Worm (Caenorhabditis elegans) whole organism, young adult: ENCODE results near the gene chil-14.

ENCODE experiments used
- B0019.2 ChIP-seq: fragments of 200-800 bp; sonication (Bioruptor generic); conservative IDR thresholded peaks from 2 replicates; pipeline ENCODE4 v1.3.6; 2022; ENCODE audit warnings: missing genetic modification reagents, missing genetic modification characterization, missing compliant biosample characterization
- C17E4.6 ChIP-seq: fragments of 200-800 bp; sonication (Bioruptor generic); IDR thresholded peaks from 2 replicates; pipeline ENCODE4 v1.3.6; 2022; ENCODE audit warnings: missing genetic modification reagents, missing genetic modification characterization, missing compliant biosample characterization
- F33H1.4 ChIP-seq: fragments of 200-800 bp; sonication (Bioruptor generic); IDR thresholded peaks from 2 replicates; pipeline ENCODE4 v1.3.6; 2022; ENCODE audit warnings: missing genetic modification reagents, missing genetic modification characterization, missing compliant biosample characterization
- F39B2.1 ChIP-seq: fragments of 200-800 bp; sonication (Bioruptor generic); IDR thresholded peaks from 2 replicates; pipeline ENCODE4 v1.3.6; 2022; ENCODE audit warnings: missing genetic modification reagents, missing genetic modification characterization, missing compliant biosample characterization
- F52B5.7 ChIP-seq: sonication (generic microtip); optimal IDR thresholded peaks from 2 replicates; lab custom pipeline; 2016; ENCODE audit warnings: mild to moderate bottlenecking, missing genetic modification characterization, missing compliant biosample characterization
- F57A8.1 ChIP-seq: fragments of 200-800 bp; sonication (Bioruptor generic); optimal IDR thresholded peaks from 2 replicates; lab custom pipeline; 2018; ENCODE audit warnings: mild to moderate bottlenecking, missing genetic modification characterization, moderate library complexity, missing compliant biosample characterization
- F57C9.4 ChIP-seq: sonication (generic microtip); optimal IDR thresholded peaks from 2 replicates; lab custom pipeline; 2017; ENCODE audit warnings: mild to moderate bottlenecking, missing genetic modification characterization, missing compliant biosample characterization
- K11D2.4 ChIP-seq: fragments of 200-800 bp; sonication (Bioruptor generic); IDR thresholded peaks from 2 replicates; pipeline ENCODE4 v1.3.6; 2022; ENCODE audit warnings: missing genetic modification reagents, missing genetic modification characterization, missing compliant biosample characterization
- Y53G8AR.9 ChIP-seq: fragments of 200-800 bp; sonication (Bioruptor generic); conservative IDR thresholded peaks from 2 replicates; pipeline ENCODE4 v1.3.6; 2022; ENCODE audit warnings: missing genetic modification reagents, missing genetic modification characterization, missing compliant biosample characterization
- Y56A3A.18 ChIP-seq: fragments of 200-800 bp; sonication (Bioruptor generic); IDR thresholded peaks from 2 replicates; pipeline ENCODE4 v1.3.6; 2022; ENCODE audit warnings: missing genetic modification reagents, missing genetic modification characterization, missing compliant biosample characterization
- ZK185.1 ChIP-seq: sonication (generic microtip); optimal IDR thresholded peaks from 2 replicates; lab custom pipeline; 2016; ENCODE audit warnings: mild to moderate bottlenecking, missing genetic modification characterization, missing compliant biosample characterization; ENCODE audit not compliant: poor library complexity, severe bottlenecking
- akir-1 ChIP-seq: fragments of 200-800 bp; sonication (Bioruptor generic); optimal IDR thresholded peaks from 2 replicates; lab custom pipeline; 2018; ENCODE audit warnings: mild to moderate bottlenecking, missing genetic modification characterization, moderate library complexity, missing compliant biosample characterization
- aptf-2 ChIP-seq: fragments of 200-800 bp; sonication (Bioruptor generic); conservative IDR thresholded peaks from 2 replicates; pipeline ENCODE4 v1.3.6; 2022; ENCODE audit warnings: missing genetic modification reagents, missing genetic modification characterization, missing compliant biosample characterization
- atf-7 ChIP-seq: sonication (generic microtip); optimal IDR thresholded peaks from 2 replicates; lab custom pipeline; 2017; ENCODE audit warnings: mild to moderate bottlenecking, missing genetic modification characterization, missing compliant biosample characterization
- ceh-100 ChIP-seq: fragments of 200-800 bp; sonication (Bioruptor generic); IDR thresholded peaks from 2 replicates; pipeline ENCODE4 v1.3.6; 2022; ENCODE audit warnings: missing genetic modification reagents, missing genetic modification characterization, missing compliant biosample characterization
- ceh-27 ChIP-seq: fragments of 200-800 bp; sonication (Bioruptor generic); optimal IDR thresholded peaks from 2 replicates; lab custom pipeline; 2018; ENCODE audit warnings: mild to moderate bottlenecking, missing genetic modification characterization, moderate library complexity, missing compliant biosample characterization
- ceh-40 ChIP-seq: fragments of 200-800 bp; sonication (Bioruptor generic); IDR thresholded peaks from 2 replicates; pipeline ENCODE4 v1.3.6; 2022; ENCODE audit warnings: missing genetic modification characterization, missing compliant biosample characterization
- ceh-79 ChIP-seq: sonication (generic microtip); optimal IDR thresholded peaks from 2 replicates; lab custom pipeline; 2017; ENCODE audit warnings: mild to moderate bottlenecking, missing genetic modification characterization, missing compliant biosample characterization
- ceh-91 ChIP-seq: fragments of 200-800 bp; sonication (Bioruptor generic); IDR thresholded peaks from 2 replicates; pipeline ENCODE4 v1.3.6; 2022; ENCODE audit warnings: missing genetic modification reagents, missing genetic modification characterization, missing compliant biosample characterization
- chd-7 ChIP-seq: sonication (generic microtip); optimal IDR thresholded peaks from 2 replicates; lab custom pipeline; 2016; ENCODE audit warnings: mild to moderate bottlenecking, missing genetic modification characterization, moderate library complexity, missing compliant biosample characterization
- die-1 ChIP-seq: sonication (generic microtip); optimal IDR thresholded peaks from 2 replicates; lab custom pipeline; 2016; ENCODE audit warnings: missing genotype, mild to moderate bottlenecking, missing genetic modification characterization, missing compliant biosample characterization
- dox-1 ChIP-seq: fragments of 200-800 bp; sonication (Bioruptor generic); IDR thresholded peaks from 2 replicates; pipeline ENCODE4 v1.3.6; 2022; ENCODE audit warnings: missing genetic modification reagents, missing genetic modification characterization, missing compliant biosample characterization
- him-1 ChIP-seq: sonication (generic microtip); optimal IDR thresholded peaks from 2 replicates; lab custom pipeline; 2016; ENCODE audit warnings: missing genotype, missing genetic modification reagents, missing genetic modification characterization, missing compliant biosample characterization
- let-607 ChIP-seq, 2 experiments: fragments of 200-800 bp in 1 of 2; sonication (Bioruptor generic) in 1 of 2; sonication (generic microtip) in 1 of 2; optimal IDR thresholded peaks; 2 replicates each; lab custom pipeline; 2016 to 2018; ENCODE audit warnings: mild to moderate bottlenecking in 2 of 2, missing compliant biosample characterization in 2 of 2, missing genetic modification characterization in 2 of 2, moderate library complexity in 2 of 2, missing genotype in 1 of 2
- lin-26 ChIP-seq: fragments of 200-800 bp; sonication (Bioruptor generic); IDR thresholded peaks from 2 replicates; pipeline ENCODE4 v1.3.6; 2022; ENCODE audit warnings: missing genetic modification reagents, missing genetic modification characterization, missing compliant biosample characterization
- lin-35 ChIP-seq, 3 experiments: fragments of 150-350 bp in 2 of 3; sonication (generic microtip) in 1 of 3; optimal IDR thresholded peaks; 2 replicates each; lab custom pipeline; 2014 to 2018; ENCODE audit warnings: missing biosample characterization in 3 of 3, missing genetic modification characterization in 3 of 3, missing genetic modification reagents in 3 of 3
- lir-1 ChIP-seq: fragments of 200-800 bp; sonication (Bioruptor generic); conservative IDR thresholded peaks from 2 replicates; pipeline ENCODE4 v1.3.6; 2022; ENCODE audit warnings: missing genetic modification reagents, missing genetic modification characterization, missing compliant biosample characterization
- lsl-1 ChIP-seq: fragments of 200-800 bp; sonication (Bioruptor generic); optimal IDR thresholded peaks from 2 replicates; lab custom pipeline; 2018; ENCODE audit warnings: mild to moderate bottlenecking, missing genetic modification characterization, moderate library complexity, missing compliant biosample characterization
- madf-6 ChIP-seq: fragments of 200-800 bp; sonication (Bioruptor generic); IDR thresholded peaks from 2 replicates; pipeline ENCODE4 v1.3.6; 2022; ENCODE audit warnings: missing genetic modification reagents, missing genetic modification characterization, missing compliant biosample characterization
- mcd-1 ChIP-seq: fragments of 200-800 bp; sonication (Bioruptor generic); IDR thresholded peaks from 2 replicates; pipeline ENCODE4 v1.3.6; 2022; ENCODE audit warnings: missing genetic modification reagents, missing genetic modification characterization, missing compliant biosample characterization
- mel-28 ChIP-seq: sonication (generic microtip); optimal IDR thresholded peaks from 2 replicates; lab custom pipeline; 2016; ENCODE audit warnings: borderline replicate concordance, mild to moderate bottlenecking, missing genetic modification characterization, missing compliant biosample characterization
- mes-4 ChIP-seq: sonication (generic microtip); optimal IDR thresholded peaks from 2 replicates; lab custom pipeline; 2016; ENCODE audit warnings: missing genotype, missing genetic modification characterization, missing compliant biosample characterization
- nfya-1 ChIP-seq: sonication (generic microtip); optimal IDR thresholded peaks from 2 replicates; lab custom pipeline; 2017; ENCODE audit warnings: antibody characterized with exemption, missing compliant biosample characterization, missing genetic modification characterization, borderline replicate concordance; ENCODE audit not compliant: insufficient read depth
- nfya-2 ChIP-seq: fragments of 200-800 bp; sonication (Bioruptor generic); IDR thresholded peaks from 2 replicates; pipeline ENCODE4 v1.3.6; 2022; ENCODE audit warnings: missing genetic modification reagents, missing genetic modification characterization, missing compliant biosample characterization
- nfyb-1 ChIP-seq: fragments of 200-800 bp; sonication (Bioruptor generic); IDR thresholded peaks from 2 replicates; pipeline ENCODE4 v1.3.6; 2022; ENCODE audit warnings: missing genetic modification reagents, missing genetic modification characterization, missing compliant biosample characterization
- nhr-179 ChIP-seq: sonication (generic microtip); optimal IDR thresholded peaks from 2 replicates; lab custom pipeline; 2016; ENCODE audit warnings: mild to moderate bottlenecking, missing genetic modification characterization, missing compliant biosample characterization
- nhr-27 ChIP-seq: fragments of 200-800 bp; sonication (Bioruptor generic); optimal IDR thresholded peaks from 2 replicates; lab custom pipeline; 2018; ENCODE audit warnings: mild to moderate bottlenecking, missing genetic modification characterization, moderate library complexity, missing compliant biosample characterization
- nhr-80 ChIP-seq: sonication (generic microtip); optimal IDR thresholded peaks from 2 replicates; lab custom pipeline; 2016; ENCODE audit warnings: missing genetic modification characterization, missing compliant biosample characterization
- snpc-3.4 ChIP-seq: sonication (generic microtip); optimal IDR thresholded peaks from 2 replicates; lab custom pipeline; 2017; ENCODE audit warnings: missing genetic modification characterization, mild to moderate bottlenecking, missing compliant biosample characterization, antibody characterized with exemption, moderate library complexity, missing genotype, missing genetic modification reagents
- snpc-4 ChIP-seq, 5 experiments: fragments of 150-350 bp in 1 of 5; sonication (generic microtip) in 4 of 5; optimal IDR thresholded peaks; 2 replicates each; lab custom pipeline; 2014 to 2018; ENCODE audit warnings: missing genetic modification characterization in 5 of 5, missing biosample characterization in 3 of 5, antibody characterized with exemption in 2 of 5, mild to moderate bottlenecking in 2 of 5, missing compliant biosample characterization in 2 of 5, missing genotype in 2 of 5, moderate library complexity in 2 of 5, missing genetic modification reagents in 1 of 5
- somi-1 ChIP-seq: fragments of 200-800 bp; sonication (Bioruptor generic); optimal IDR thresholded peaks from 2 replicates; lab custom pipeline; 2018; ENCODE audit warnings: mild to moderate bottlenecking, missing genetic modification characterization, missing compliant biosample characterization
- tbx-9 ChIP-seq: sonication (generic microtip); optimal IDR thresholded peaks from 2 replicates; lab custom pipeline; 2016; ENCODE audit warnings: borderline replicate concordance, missing genetic modification characterization, inconsistent platforms, missing compliant biosample characterization
- unc-62 ChIP-seq: fragments of 150-350 bp; optimal IDR thresholded peaks from 2 replicates; lab custom pipeline; 2014; ENCODE audit warnings: missing biosample characterization, missing genetic modification reagents, missing genetic modification characterization
- xnd-1 ChIP-seq: sonication (generic microtip); optimal IDR thresholded peaks from 2 replicates; lab custom pipeline; 2016; ENCODE audit warnings: missing genotype, missing genetic modification reagents, missing genetic modification characterization, missing compliant biosample characterization
- zfh-2 ChIP-seq: fragments of 200-800 bp; sonication (Bioruptor generic); conservative IDR thresholded peaks from 2 replicates; pipeline ENCODE4 v1.3.6; 2022; ENCODE audit warnings: missing genetic modification reagents, missing genetic modification characterization, missing compliant biosample characterization
- ztf-3 ChIP-seq: fragments of 200-800 bp; sonication (Bioruptor generic); optimal IDR thresholded peaks from 2 replicates; lab custom pipeline; 2018; ENCODE audit warnings: mild to moderate bottlenecking, missing genetic modification characterization, missing compliant biosample characterization

chil-14 gene

DNA sequence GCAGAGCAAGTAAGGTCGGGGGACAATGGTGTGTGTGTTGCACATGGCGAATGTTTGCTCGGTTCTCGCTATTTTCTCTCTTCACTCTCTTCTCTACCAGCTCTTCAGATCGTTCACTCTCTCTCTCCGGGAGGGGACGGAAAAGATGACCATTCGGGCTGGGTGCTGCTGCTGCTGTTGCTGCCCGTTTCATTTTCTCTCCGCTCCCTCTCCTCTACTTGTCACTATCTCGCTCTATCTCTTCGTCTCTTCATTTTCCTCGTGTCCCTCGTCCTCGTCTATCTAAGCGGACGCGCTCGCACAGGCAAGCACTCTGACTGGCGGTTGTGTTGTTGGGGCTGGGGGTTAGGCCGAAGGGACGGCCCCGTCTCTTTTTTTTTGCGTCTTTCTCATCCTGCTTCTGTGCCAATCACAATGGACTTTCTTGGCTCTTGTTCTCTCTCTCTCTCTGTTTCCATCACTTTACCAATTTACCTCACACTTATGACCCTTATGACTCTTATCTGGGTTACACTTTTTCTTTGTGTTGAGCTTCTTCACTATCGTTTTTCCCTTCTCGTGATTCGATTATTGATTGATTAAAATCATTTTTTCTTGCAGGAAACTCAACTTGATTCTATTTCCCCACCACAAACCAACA lies 19.7 kb downstream of the chil-14 start, which contains the start of the genes F53E2.2 and unc-60 (continued):
- TF ChIP-seq ztf-3 (GFP tag; lab: Kevin White, UChicago), result no peak
- no peak for TF ChIP-seq C17E4.6 (GFP tag; lab: Robert Waterston, UW)
- TF ChIP-seq F57C9.4, result no peak
- TF ChIP-seq nhr-80 (tag; lab: Kevin White, UChicago), result peak; percentile 86
- TF ChIP-seq B0019.2 (GFP tag; lab: Robert Waterston, UW), result no peak
- peak; percentile 67 for TF ChIP-seq ZK185.1 (tag; lab: Kevin White, UChicago)
- TF ChIP-seq nfya-1 (tag; lab: Kevin White, UChicago), result no peak
- TF ChIP-seq ceh-40 (GFP tag; lab: Robert Waterston, UW), result 0 out of 2 replicates have a peak, but pooled peaks have one; percentile 36
- TF ChIP-seq ceh-91 (GFP tag; lab: Robert Waterston, UW), result no peak
- TF ChIP-seq xnd-1 (tag; lab: Kevin White, UChicago), result no peak
- TF ChIP-seq unc-62 (GFP tag; lab: Kevin White, UChicago), result no peak
- TF ChIP-seq atf-7, result peak; percentile 34
- no peak for TF ChIP-seq nhr-27 (tag; lab: Kevin White, UChicago)
- no peak for TF ChIP-seq F52B5.7 (tag; lab: Kevin White, UChicago)
- TF ChIP-seq tbx-9 (tag; lab: Kevin White, UChicago), result no peak
- no peak for TF ChIP-seq aptf-2 (GFP tag; lab: Robert Waterston, UW)
- TF ChIP-seq snpc-3.4 (tag; lab: Kevin White, UChicago), result no peak
- no peak for TF ChIP-seq ceh-100
- TF ChIP-seq die-1 (tag; lab: Kevin White, UChicago), result peak; percentile 30
- TF ChIP-seq ceh-79 (tag; lab: Kevin White, UChicago), result no peak
- TF ChIP-seq let-607 (tag; optimal IDR thresholded peaks at IDR 0.05; lab: Kevin White, UChicago), result no peak
- TF ChIP-seq lir-1 (GFP tag; lab: Robert Waterston, UW), result no peak
- TF ChIP-seq ceh-27 (GFP tag; lab: Kevin White, UChicago), result peak; percentile 68
- TF ChIP-seq mes-4 (tag; lab: Kevin White, UChicago), result no peak
- no peak for TF ChIP-seq F57A8.1 (GFP tag; lab: Kevin White, UChicago)
- no peak for TF ChIP-seq madf-6 (GFP tag; lab: Robert Waterston, UW)
- TF ChIP-seq F39B2.1 (GFP tag; lab: Robert Waterston, UW), result no peak
- no peak for TF ChIP-seq F33H1.4 (GFP tag; lab: Robert Waterston, UW)
- TF ChIP-seq Y53G8AR.9, result 0 out of 2 replicates have a peak, but pooled peaks have one; percentile 41
- TF ChIP-seq nfyb-1 (GFP tag; lab: Robert Waterston, UW), result peak; percentile 51; the same call in 1 of the 2 replicates
- TF ChIP-seq snpc-4 (GFP tag; optimal IDR thresholded peaks at IDR 0.05; lab: Kevin White, UChicago), result no peak
- TF ChIP-seq snpc-4 (tag; optimal IDR thresholded peaks at IDR 0.05; lab: Kevin White, UChicago), result peak in 2 of 4 experiments; percentile 39 to 48
- no peak for TF ChIP-seq lin-26 (GFP tag; lab: Robert Waterston, UW)
- no peak for TF ChIP-seq mel-28 (tag; lab: Kevin White, UChicago)
- TF ChIP-seq Y56A3A.18 (GFP tag; lab: Robert Waterston, UW), result no peak
- no peak for TF ChIP-seq lsl-1
- TF ChIP-seq zfh-2, result peak; percentile 97
- no peak for TF ChIP-seq nhr-179 (tag; lab: Kevin White, UChicago)
- TF ChIP-seq him-1, result no peak
- TF ChIP-seq chd-7, result peak; percentile 17
- peak; percentile 72 for TF ChIP-seq mcd-1 (GFP tag; lab: Robert Waterston, UW)
- peak; percentile 72 for TF ChIP-seq dox-1 (GFP tag; lab: Robert Waterston, UW)
- no peak for TF ChIP-seq somi-1 (GFP tag; lab: Kevin White, UChicago)
- 0 out of 2 replicates have a peak, but pooled peaks have one; percentile 42 for TF ChIP-seq K11D2.4 (GFP tag; lab: Robert Waterston, UW)
- no peak for TF ChIP-seq akir-1 (GFP tag; lab: Kevin White, UChicago)
- TF ChIP-seq nfya-2 (GFP tag; lab: Robert Waterston, UW), result no peak
- peak in 1 of 3 experiments; percentile 71 for TF ChIP-seq lin-35 (GFP tag; optimal IDR thresholded peaks at IDR 0.05; lab: Kevin White, UChicago)
